Worm (Caenorhabditis elegans): ENCODE data around the gene ceh-99.

ceh-99 gene

DNA sequence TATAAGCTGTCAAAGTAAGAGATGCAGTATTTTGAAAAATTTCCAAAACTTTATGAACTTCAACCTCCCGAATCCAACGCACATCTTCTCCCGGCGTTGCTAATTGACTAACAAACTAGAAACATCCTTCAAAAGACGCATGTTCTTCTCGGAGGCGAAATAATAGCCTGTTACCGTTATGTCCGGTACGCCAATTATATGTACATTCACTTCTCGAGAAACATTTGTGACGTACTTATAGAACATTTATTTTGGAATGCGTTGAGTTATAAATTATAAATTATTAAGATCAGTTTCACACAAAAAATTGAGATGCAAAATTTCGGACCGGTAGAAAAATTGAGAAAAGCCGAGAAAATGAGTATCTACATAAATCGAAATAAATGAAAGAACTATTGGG, 22.8 kb upstream of the ceh-99 start, which contains the start of gene T21B4.3:
Gene T21B4.3 (minus strand): TSS at position 101 of the 400 bp plus-strand sequence.
- no peak for TF ChIP-seq mbf-1 (tag; optimal IDR thresholded peaks at IDR 0.05)
- TF ChIP-seq mdl-1 (tag; optimal IDR thresholded peaks at IDR 0.05), result no peak
- no peak for TF ChIP-seq nhr-129 (tag; optimal IDR thresholded peaks at IDR 0.05)
- no peak for TF ChIP-seq lin-11 (tag; optimal IDR thresholded peaks at IDR 0.05)
- TF ChIP-seq nhr-11 (tag; optimal IDR thresholded peaks at IDR 0.05), result no peak
- TF ChIP-seq peb-1 (tag; optimal IDR thresholded peaks at IDR 0.05), result no peak
- no peak for TF ChIP-seq blmp-1 (tag; optimal IDR thresholded peaks at IDR 0.05; ENCODE audit: insufficient read depth)
- TF ChIP-seq mab-5 (tag; optimal IDR thresholded peaks at IDR 0.05), result no peak
- TF ChIP-seq ztf-1 (GFP tag; conservative IDR thresholded peaks at IDR 0.05), result no peak
- no peak for TF ChIP-seq unc-39 (tag; optimal IDR thresholded peaks at IDR 0.05)
- TF ChIP-seq lin-39 (tag; optimal IDR thresholded peaks at IDR 0.05), result no peak
- no peak for TF ChIP-seq sem-4 (tag; optimal IDR thresholded peaks at IDR 0.05)
- TF ChIP-seq sma-3 (GFP tag; optimal IDR thresholded peaks at IDR 0.05), result no peak
- no peak for TF ChIP-seq aly-2 (tag; optimal IDR thresholded peaks at IDR 0.05)
- TF ChIP-seq egl-27 (tag; optimal IDR thresholded peaks at IDR 0.05), result no peak
- TF ChIP-seq C34F6.9 (tag; optimal IDR thresholded peaks at IDR 0.05), result no peak
- no peak for TF ChIP-seq snpc-4 (tag; optimal IDR thresholded peaks at IDR 0.05)
- TF ChIP-seq sma-9 (GFP tag; optimal IDR thresholded peaks at IDR 0.05), result no peak
- TF ChIP-seq sma-9 (tag; optimal IDR thresholded peaks at IDR 0.05), result no peak
- no peak for TF ChIP-seq R02D3.7 (tag; optimal IDR thresholded peaks at IDR 0.05)
- TF ChIP-seq unc-55 (GFP tag; optimal IDR thresholded peaks at IDR 0.05), result no peak

DNA sequence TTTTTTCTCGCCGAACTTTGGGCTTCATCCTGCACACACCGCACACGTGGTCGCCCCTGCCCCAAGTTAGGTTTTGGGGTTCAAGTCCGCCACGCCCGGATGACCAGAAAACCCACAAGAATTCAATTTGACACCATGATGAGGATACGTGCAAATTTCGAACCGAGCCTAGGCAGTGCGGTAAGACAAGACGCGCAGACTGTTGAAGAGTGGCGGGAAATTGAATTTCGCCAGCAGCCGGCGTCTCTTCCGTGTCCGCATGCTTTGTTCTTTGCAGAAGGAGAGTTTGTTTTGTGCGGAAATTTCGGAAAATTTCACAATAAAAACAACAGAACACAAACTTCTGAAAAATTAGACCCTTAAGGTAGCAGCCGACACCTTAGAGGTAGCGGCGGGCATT, 19.8 kb upstream of the ceh-99 start:
- no peak for TF ChIP-seq lin-13 (GFP tag; optimal IDR thresholded peaks at IDR 0.05)

ce11 chrII:12502784-12503183, 17.0 kb upstream of the ceh-99 start, which contains the start of gene ador-1:
TSS of gene ador-1 (minus strand) at chrII:12502884.
- TF ChIP-seq aly-2 (tag; optimal IDR thresholded peaks at IDR 0.05) (no peak), nhr-25 (tag; optimal IDR thresholded peaks at IDR 0.05) (no peak), nhr-21 (tag; optimal IDR thresholded peaks at IDR 0.05) (no peak), mab-5 (tag; optimal IDR thresholded peaks at IDR 0.05) (no peak), lin-39 (tag; optimal IDR thresholded peaks at IDR 0.05) (no peak), ztf-4 (tag; optimal IDR thresholded peaks at IDR 0.05) (no peak), ztf-11 (tag; optimal IDR thresholded peaks at IDR 0.05) (no peak), dmd-4 (tag; optimal IDR thresholded peaks at IDR 0.05) (no peak), ztf-1 (GFP tag; conservative IDR thresholded peaks at IDR 0.05) (no peak), skn-1 (tag; optimal IDR thresholded peaks at IDR 0.05) (no peak), fos-1 (tag; optimal IDR thresholded peaks at IDR 0.05) (no peak), lin-11 (tag; optimal IDR thresholded peaks at IDR 0.05) (no peak), lsy-2 (tag; optimal IDR thresholded peaks at IDR 0.05) (no peak), unc-39 (tag; optimal IDR thresholded peaks at IDR 0.05) (no peak), unc-55 (GFP tag; optimal IDR thresholded peaks at IDR 0.05) (no peak), alr-1 (tag; optimal IDR thresholded peaks at IDR 0.05) (no peak)

DNA sequence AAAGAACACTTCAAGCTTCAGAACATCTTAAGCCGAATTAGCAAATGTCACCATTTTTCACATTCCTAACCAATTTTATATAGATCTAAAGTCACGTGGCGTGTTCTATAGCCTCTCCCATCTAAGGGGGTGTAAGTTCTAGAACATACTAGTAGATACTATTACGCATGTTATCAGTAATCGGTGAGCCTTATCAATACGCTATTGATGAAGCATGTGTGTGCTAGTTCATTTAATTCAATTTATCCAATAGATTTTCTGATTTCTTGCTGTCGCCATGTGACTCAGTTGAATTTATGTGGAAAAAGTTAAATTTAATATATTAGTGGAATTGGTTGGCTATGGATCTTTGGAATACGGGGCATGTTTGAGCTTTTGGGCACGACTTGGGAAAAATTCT, 13.3 kb upstream of the ceh-99 start:
- TF ChIP-seq skn-1 (tag; optimal IDR thresholded peaks at IDR 0.05), result no peak
- no peak for TF ChIP-seq nhr-23 (tag; optimal IDR thresholded peaks at IDR 0.05)
- no peak for TF ChIP-seq nhr-11 (tag; optimal IDR thresholded peaks at IDR 0.05)
- TF ChIP-seq nhr-77 (tag; optimal IDR thresholded peaks at IDR 0.05), result no peak
- no peak for TF ChIP-seq ztf-4 (tag; optimal IDR thresholded peaks at IDR 0.05)
- TF ChIP-seq sem-4 (tag; optimal IDR thresholded peaks at IDR 0.05), result no peak
- no peak for TF ChIP-seq lin-11 (tag; optimal IDR thresholded peaks at IDR 0.05)
- TF ChIP-seq ceh-16 (tag; optimal IDR thresholded peaks at IDR 0.05), result no peak
- TF ChIP-seq sma-3 (GFP tag; optimal IDR thresholded peaks at IDR 0.05), result no peak
- no peak for TF ChIP-seq mdl-1 (tag; optimal IDR thresholded peaks at IDR 0.05)
- no peak for TF ChIP-seq egl-27 (tag; optimal IDR thresholded peaks at IDR 0.05)
- TF ChIP-seq nhr-237 (tag; optimal IDR thresholded peaks at IDR 0.05), result no peak
- TF ChIP-seq ztf-11 (tag; optimal IDR thresholded peaks at IDR 0.05), result no peak

DNA sequence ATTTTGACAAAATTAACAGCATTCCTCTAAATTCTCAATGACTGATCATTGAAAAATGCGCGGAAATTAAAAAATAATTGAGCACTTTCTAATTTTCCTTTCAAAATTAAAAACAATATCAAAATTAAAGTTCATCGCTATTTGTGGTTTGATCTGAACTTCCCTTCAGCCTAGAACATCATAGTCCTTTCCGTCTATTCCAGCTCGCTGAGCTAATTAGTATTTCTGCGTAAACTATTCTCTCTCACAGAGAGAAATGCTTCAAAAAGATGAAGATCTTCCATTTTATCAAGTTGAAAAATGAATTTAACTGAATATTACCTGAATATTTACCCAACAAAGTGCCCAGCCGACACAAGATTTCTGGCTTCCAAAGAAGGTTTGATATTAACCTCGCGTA, 12.7 kb upstream of the ceh-99 start, which contains the start of gene srh-68:
Gene srh-68 (plus strand): TSS at position 301 of the 400 bp plus-strand sequence.
- TF ChIP-seq nhr-237 (tag; optimal IDR thresholded peaks at IDR 0.05), result no peak
- no peak for TF ChIP-seq crh-2 (tag; optimal IDR thresholded peaks at IDR 0.05)
- TF ChIP-seq R02D3.7 (tag; optimal IDR thresholded peaks at IDR 0.05), result no peak
- no peak for TF ChIP-seq unc-55 (GFP tag; optimal IDR thresholded peaks at IDR 0.05)
- no peak for TF ChIP-seq blmp-1 (tag; optimal IDR thresholded peaks at IDR 0.05; ENCODE audit: insufficient read depth)
- TF ChIP-seq unc-39 (tag; optimal IDR thresholded peaks at IDR 0.05), result no peak
- TF ChIP-seq snpc-4 (tag; optimal IDR thresholded peaks at IDR 0.05), result no peak
- no peak for TF ChIP-seq nhr-11 (tag; optimal IDR thresholded peaks at IDR 0.05)
- no peak for TF ChIP-seq unc-62 (GFP tag; optimal IDR thresholded peaks at IDR 0.05)
- TF ChIP-seq ceh-82 (tag; optimal IDR thresholded peaks at IDR 0.05), result no peak
- no peak for TF ChIP-seq ztf-11 (tag; optimal IDR thresholded peaks at IDR 0.05)
- no peak for TF ChIP-seq peb-1 (tag; optimal IDR thresholded peaks at IDR 0.05)
- no peak for TF ChIP-seq nhr-12 (tag; optimal IDR thresholded peaks at IDR 0.05)
- TF ChIP-seq gmeb-1 (tag; optimal IDR thresholded peaks at IDR 0.05), result no peak
- no peak for TF ChIP-seq nhr-10 (tag; optimal IDR thresholded peaks at IDR 0.05)
- TF ChIP-seq fos-1 (tag; optimal IDR thresholded peaks at IDR 0.05), result no peak
